Worm (Caenorhabditis elegans) whole organism, L3 larva: ENCODE data around the gene got-1.2.

Source experiments
- R02D3.7 ChIP-seq: fragments of 150-350 bp; optimal IDR thresholded peaks from 2 replicates; lab custom pipeline; 2014; ENCODE audit warnings: missing biosample characterization, missing genetic modification characterization
- ZK546.5 ChIP-seq: sonication (generic microtip); optimal IDR thresholded peaks from 2 replicates; lab custom pipeline; 2017; ENCODE audit warnings: missing biosample characterization, missing genetic modification characterization
- aly-2 ChIP-seq: fragments of 150-350 bp; optimal IDR thresholded peaks from 2 replicates; lab custom pipeline; 2014; ENCODE audit warnings: missing biosample characterization, missing genetic modification characterization
- ama-1 ChIP-seq: fragments of 150-350 bp; optimal IDR thresholded peaks from 2 replicates; lab custom pipeline; 2018
- ceh-16 ChIP-seq: sonication (generic microtip); optimal IDR thresholded peaks from 2 replicates; lab custom pipeline; 2017; ENCODE audit warnings: missing biosample characterization, missing genetic modification characterization
- ceh-28 ChIP-seq: fragments of 150-350 bp; optimal IDR thresholded peaks from 2 replicates; lab custom pipeline; 2014; ENCODE audit warnings: missing biosample characterization, missing genetic modification reagents, missing genetic modification characterization
- ceh-82 ChIP-seq: fragments of 150-350 bp; optimal IDR thresholded peaks from 2 replicates; lab custom pipeline; 2014; ENCODE audit warnings: missing biosample characterization, missing genetic modification characterization
- ceh-9 ChIP-seq: sonication (generic microtip); optimal IDR thresholded peaks from 2 replicates; lab custom pipeline; 2018; ENCODE audit warnings: missing biosample characterization, missing genetic modification characterization
- daf-12 ChIP-seq: fragments of 150-350 bp; optimal IDR thresholded peaks from 2 replicates; lab custom pipeline; 2014; ENCODE audit warnings: missing biosample characterization, missing genetic modification reagents, missing genetic modification characterization
- egl-5 ChIP-seq: fragments of 150-350 bp; optimal IDR thresholded peaks from 2 replicates; lab custom pipeline; 2017; ENCODE audit warnings: missing biosample characterization, missing genetic modification reagents, missing genetic modification characterization, inconsistent platforms
- elt-1 ChIP-seq: fragments of 150-350 bp; optimal IDR thresholded peaks from 2 replicates; lab custom pipeline; 2014; ENCODE audit warnings: missing biosample characterization, missing genetic modification characterization
- elt-2 ChIP-seq: sonication (generic microtip); optimal IDR thresholded peaks from 2 replicates; lab custom pipeline; 2016; ENCODE audit warnings: missing genetic modification reagents, mild to moderate bottlenecking, missing genetic modification characterization, missing compliant biosample characterization
- elt-3 ChIP-seq, 3 experiments: fragments of 150-350 bp in 1 of 3; sonication (generic microtip) in 2 of 3; optimal IDR thresholded peaks; 2 replicates in 2 of 3; 4 replicates in 1 of 3; lab custom pipeline; 2014 to 2017; ENCODE audit warnings: missing biosample characterization in 3 of 3, missing genetic modification characterization in 3 of 3
- eor-1 ChIP-seq, 2 experiments: fragments of 150-350 bp; optimal IDR thresholded peaks; 2 replicates each; lab custom pipeline; 2014 to 2018; ENCODE audit warnings: missing biosample characterization in 2 of 2, missing genetic modification characterization in 2 of 2
- fkh-10 ChIP-seq: sonication (generic microtip); optimal IDR thresholded peaks from 2 replicates; lab custom pipeline; 2017; ENCODE audit warnings: missing biosample characterization, missing genetic modification reagents, missing genetic modification characterization
- fkh-2 ChIP-seq: fragments of 150-350 bp; optimal IDR thresholded peaks from 2 replicates; lab custom pipeline; 2014; ENCODE audit warnings: missing biosample characterization, missing genetic modification reagents, missing genetic modification characterization
- fos-1 ChIP-seq: fragments of 150-350 bp; optimal IDR thresholded peaks from 2 replicates; lab custom pipeline; 2014; ENCODE audit warnings: missing biosample characterization, missing genetic modification characterization
- hmg-11 ChIP-seq: sonication (generic microtip); optimal IDR thresholded peaks from 2 replicates; lab custom pipeline; 2016; ENCODE audit warnings: missing genetic modification characterization, missing compliant biosample characterization
- lin-15B ChIP-seq: fragments of 150-350 bp; optimal IDR thresholded peaks from 2 replicates; lab custom pipeline; 2014; ENCODE audit warnings: missing biosample characterization, missing genetic modification characterization
- lin-39 ChIP-seq: fragments of 150-350 bp; optimal IDR thresholded peaks from 2 replicates; lab custom pipeline; 2018; ENCODE audit warnings: missing biosample characterization, missing genetic modification reagents, missing genetic modification characterization
- lsy-12 ChIP-seq: sonication (generic microtip); optimal IDR thresholded peaks from 2 replicates; lab custom pipeline; 2016; ENCODE audit warnings: mild to moderate bottlenecking, missing genetic modification characterization, missing compliant biosample characterization
- mdl-1 ChIP-seq: fragments of 150-350 bp; optimal IDR thresholded peaks from 2 replicates; lab custom pipeline; 2014; ENCODE audit warnings: missing biosample characterization, missing genetic modification characterization
- mml-1 ChIP-seq: fragments of 150-350 bp; sonication (generic microtip); optimal IDR thresholded peaks from 3 replicates; lab custom pipeline; 2014; ENCODE audit warnings: missing biosample characterization, missing genetic modification characterization
- nfya-1 ChIP-seq: sonication (generic microtip); optimal IDR thresholded peaks from 2 replicates; lab custom pipeline; 2017; ENCODE audit warnings: missing genetic modification characterization, mild to moderate bottlenecking, missing compliant biosample characterization, antibody characterized with exemption, moderate library complexity; ENCODE audit not compliant: insufficient read depth
- nhr-12 ChIP-seq: fragments of 150-350 bp; optimal IDR thresholded peaks from 2 replicates; lab custom pipeline; 2014; ENCODE audit warnings: missing biosample characterization, missing genetic modification characterization
- nhr-23 ChIP-seq: fragments of 150-350 bp; optimal IDR thresholded peaks from 2 replicates; lab custom pipeline; 2014; ENCODE audit warnings: missing biosample characterization, missing genetic modification reagents, missing genetic modification characterization
- nhr-25 ChIP-seq: sonication (generic microtip); optimal IDR thresholded peaks from 2 replicates; lab custom pipeline; 2017; ENCODE audit warnings: missing biosample characterization, missing genetic modification characterization
- nhr-28 ChIP-seq: fragments of 150-350 bp; optimal IDR thresholded peaks from 2 replicates; lab custom pipeline; 2014; ENCODE audit warnings: missing biosample characterization, missing genetic modification characterization
- nhr-43 ChIP-seq: sonication (generic microtip); optimal IDR thresholded peaks from 2 replicates; lab custom pipeline; 2016; ENCODE audit warnings: mild to moderate bottlenecking, missing genetic modification characterization, missing compliant biosample characterization; ENCODE audit not compliant: poor library complexity, severe bottlenecking
- nhr-76 ChIP-seq: fragments of 150-350 bp; sonication (generic microtip); optimal IDR thresholded peaks from 5 replicates; lab custom pipeline; 2014; ENCODE audit warnings: missing biosample characterization, missing genetic modification characterization
- nhr-77 ChIP-seq: fragments of 150-350 bp; optimal IDR thresholded peaks from 2 replicates; lab custom pipeline; 2014; ENCODE audit warnings: missing biosample characterization, missing genetic modification characterization
- pha-4 ChIP-seq: fragments of 150-350 bp; optimal IDR thresholded peaks from 2 replicates; lab custom pipeline; 2014; ENCODE audit warnings: missing biosample characterization, missing genetic modification reagents, missing genetic modification characterization
- pqm-1 ChIP-seq: fragments of 150-350 bp; optimal IDR thresholded peaks from 2 replicates; lab custom pipeline; 2017; ENCODE audit warnings: missing biosample characterization, missing genetic modification characterization, inconsistent platforms
- sea-2 ChIP-seq: fragments of 150-350 bp; sonication (generic microtip); optimal IDR thresholded peaks from 4 replicates; lab custom pipeline; 2014; ENCODE audit warnings: missing biosample characterization, missing genetic modification reagents, missing genetic modification characterization
- skn-1 ChIP-seq: fragments of 150-350 bp; optimal IDR thresholded peaks from 2 replicates; lab custom pipeline; 2014; ENCODE audit warnings: missing biosample characterization, missing genetic modification characterization
- snpc-4 ChIP-seq: fragments of 150-350 bp; optimal IDR thresholded peaks from 2 replicates; lab custom pipeline; 2014; ENCODE audit warnings: missing biosample characterization, missing genetic modification characterization
- unc-39 ChIP-seq: sonication (generic microtip); optimal IDR thresholded peaks from 4 replicates; lab custom pipeline; 2017; ENCODE audit warnings: missing biosample characterization, missing genetic modification characterization
- unc-62 ChIP-seq: fragments of 150-350 bp; sonication (generic microtip); optimal IDR thresholded peaks from 4 replicates; lab custom pipeline; 2014; ENCODE audit warnings: missing biosample characterization, missing genetic modification reagents, missing genetic modification characterization
- zag-1 ChIP-seq: fragments of 150-350 bp; optimal IDR thresholded peaks from 2 replicates; lab custom pipeline; 2014; ENCODE audit warnings: missing biosample characterization, missing genetic modification characterization
- ztf-11 ChIP-seq: fragments of 150-350 bp; optimal IDR thresholded peaks from 2 replicates; lab custom pipeline; 2014; ENCODE audit warnings: missing biosample characterization, missing genetic modification characterization
- ztf-4 ChIP-seq: fragments of 150-350 bp; optimal IDR thresholded peaks from 2 replicates; lab custom pipeline; 2014; ENCODE audit warnings: missing biosample characterization, missing genetic modification characterization

The got-1.2 gene

ce11 chrX:16807015-16807414 is 14.1 kb upstream of the got-1.2 start, which contains the start of gene mec-4:
mec-4 (minus strand) TSS chrX:16807115.
- TF ChIP-seq mdl-1 (tag; lab: Kevin White, UChicago): no peak
- TF ChIP-seq zag-1 (tag; lab: Kevin White, UChicago): no peak
- no peak for TF ChIP-seq nhr-25
- TF ChIP-seq egl-5: no peak
- TF ChIP-seq, all 47 proteins: peak for 0

- TF ChIP-seq ama-1 (lab: Kevin White, UChicago): peak; percentile 7
- TF ChIP-seq elt-2 (tag; lab: Kevin White, UChicago): peak; percentile 5
- TF ChIP-seq eor-1 (tag; optimal IDR thresholded peaks at IDR 0.05; lab: Kevin White, UChicago): no peak
- no peak for TF ChIP-seq fkh-10 (GFP tag; lab: Kevin White, UChicago)
- TF ChIP-seq ceh-28 (tag; lab: Kevin White, UChicago): no peak
- no peak for TF ChIP-seq sea-2 (GFP tag; lab: Kevin White, UChicago)
- TF ChIP-seq, all 47 proteins: peak for 2
Measured at ce11 chrX:16803545-16803944, 10.6 kb upstream of the got-1.2 start.

ce11 chrX:16799065-16799663 is 6.2 kb upstream of the got-1.2 start:
- no peak for TF ChIP-seq ceh-16
- TF ChIP-seq nhr-43: peak; percentile 25
- peak; percentile 79 for TF ChIP-seq nfya-1 (tag; lab: Kevin White, UChicago)
- peak; percentile 58 for TF ChIP-seq nhr-25
- peak; percentile 39 for TF ChIP-seq snpc-4 (tag; lab: Kevin White, UChicago)
- peak; percentile 88 for TF ChIP-seq pha-4 (tag; lab: Kevin White, UChicago)
- peak; percentile 89 for TF ChIP-seq hmg-11 (tag; lab: Kevin White, UChicago)
- peak; percentile 76 for TF ChIP-seq lin-39 (tag; lab: Kevin White, UChicago)
- peak; percentile 84 for TF ChIP-seq ama-1 (lab: Kevin White, UChicago)
- TF ChIP-seq lin-15B (tag; lab: Kevin White, UChicago): peak; percentile 22
- TF ChIP-seq ceh-9 (tag; lab: Kevin White, UChicago): no peak
- TF ChIP-seq ZK546.5 (tag; lab: Kevin White, UChicago): no peak
- peak; percentile 10 for TF ChIP-seq lsy-12 (tag; lab: Kevin White, UChicago)
- TF ChIP-seq elt-1 (tag; lab: Kevin White, UChicago): no peak
- peak; percentile 30 for TF ChIP-seq fkh-10 (GFP tag; lab: Kevin White, UChicago)
- TF ChIP-seq pqm-1: peak; percentile 28
- peak; percentile 1 for TF ChIP-seq elt-2 (tag; lab: Kevin White, UChicago)
- TF ChIP-seq nhr-23: peak; percentile 13

ce11 chrX:16798621-16799020 is 5.7 kb upstream of the got-1.2 start:
- TF ChIP-seq elt-2 (tag; lab: Kevin White, UChicago) (peak; percentile 14), daf-12 (no peak), ama-1 (lab: Kevin White, UChicago) (peak; percentile 39), nhr-23 (no peak)

- TF ChIP-seq ceh-82 (tag; lab: Kevin White, UChicago) (no peak), fkh-10 (GFP tag; lab: Kevin White, UChicago) (peak; percentile 97), elt-1 (tag; lab: Kevin White, UChicago) (peak; percentile 62), ztf-11 (tag; lab: Kevin White, UChicago) (no peak), nhr-77 (tag; lab: Kevin White, UChicago) (no peak), R02D3.7 (no peak), aly-2 (no peak), ceh-16 (no peak), ceh-9 (tag; lab: Kevin White, UChicago) (no peak), nhr-12 (tag; lab: Kevin White, UChicago) (no peak), hmg-11 (tag; lab: Kevin White, UChicago) (peak; percentile 72), egl-5 (peak; percentile 96), snpc-4 (tag; lab: Kevin White, UChicago) (peak; percentile 49), unc-62 (GFP tag; lab: Kevin White, UChicago) (peak; percentile 66), zag-1 (tag; lab: Kevin White, UChicago) (no peak), nhr-25 (peak; percentile 95), unc-39 (tag; lab: Kevin White, UChicago) (no peak), eor-1 (tag; optimal IDR thresholded peaks at IDR 0.05; lab: Kevin White, UChicago) (no peak), fkh-2 (tag; lab: Kevin White, UChicago) (no peak), pqm-1 (peak; percentile 84), mdl-1 (tag; lab: Kevin White, UChicago) (peak; percentile 97), ZK546.5 (tag; lab: Kevin White, UChicago) (no peak), pha-4 (tag; lab: Kevin White, UChicago) (peak; percentile 88), skn-1 (tag; lab: Kevin White, UChicago) (peak; percentile 53), fos-1 (tag; lab: Kevin White, UChicago) (no peak), nhr-28 (tag; lab: Kevin White, UChicago) (no peak), nhr-43 (peak; percentile 91), elt-3 (tag; optimal IDR thresholded peaks at IDR 0.05; lab: Kevin White, UChicago) (no peak), lsy-12 (tag; lab: Kevin White, UChicago) (peak; percentile 85), daf-12 (no peak), ceh-28 (tag; lab: Kevin White, UChicago) (peak; percentile 73), ztf-4 (tag; lab: Kevin White, UChicago) (peak; percentile 15), mml-1 (tag; lab: Kevin White, UChicago) (peak; percentile 66), lin-39 (tag; lab: Kevin White, UChicago) (peak; percentile 67), nhr-76 (tag; lab: Kevin White, UChicago) (no peak)
Measured at ce11 chrX:16796826-16797225, 3.9 kb upstream of the got-1.2 start.
